Fruit fly (Drosophila melanogaster) whole organism, embryonic: Measurements from ENCODE around the gene numb.

Experiments
- Blimp-1 ChIP-seq: fragments of 200-800 bp; sonication (Bioruptor generic); optimal IDR thresholded peaks from 3 replicates; lab custom pipeline; 2018; ENCODE audit warnings: missing biosample characterization, missing genetic modification characterization, mild to moderate bottlenecking, moderate library complexity, missing genetic modification reagents
- CG12942 ChIP-seq: fragments of 200-800 bp; sonication (Bioruptor generic); optimal IDR thresholded peaks from 3 replicates; lab custom pipeline; 2016; ENCODE audit warnings: missing biosample characterization, missing genetic modification characterization
- CG15269 ChIP-seq: fragments of 200-800 bp; sonication (Bioruptor generic); optimal IDR thresholded peaks from 2 replicates; lab custom pipeline; 2018; ENCODE audit warnings: missing biosample characterization, mild to moderate bottlenecking, missing genetic modification characterization, moderate library complexity
- CG2889 ChIP-seq: fragments of 200-800 bp; sonication (Bioruptor generic); IDR thresholded peaks from 3 replicates; pipeline ENCODE4 v1.3.6; 2022; ENCODE audit warnings: missing biosample characterization, missing genetic modification characterization
- CG31224 ChIP-seq: fragments of 200-800 bp; sonication (Bioruptor generic); IDR thresholded peaks from 2 replicates; pipeline ENCODE4 v1.3.6; 2022; ENCODE audit warnings: missing biosample characterization, missing genetic modification characterization
- CG9876 ChIP-seq: fragments of 200-800 bp; sonication (Bioruptor generic); optimal IDR thresholded peaks from 2 replicates; lab custom pipeline; 2016; ENCODE audit warnings: missing biosample characterization, missing genetic modification characterization
- fru ChIP-seq: fragments of >200 bp; optimal IDR thresholded peaks from 2 replicates; lab custom pipeline; 2017
- h ChIP-seq: fragments of >200 bp; optimal IDR thresholded peaks from 2 replicates; lab custom pipeline; 2017
- stc ChIP-seq: fragments of 200-800 bp; sonication (Bioruptor generic); IDR thresholded peaks from 2 replicates; pipeline ENCODE4 v1.3.6; 2022; ENCODE audit warnings: missing biosample characterization, missing genetic modification characterization
- yki ChIP-seq: fragments of >200 bp; optimal IDR thresholded peaks from 3 replicates; lab custom pipeline; 2018

dm6 chr2L:9467392-9467791 lies 30.1 kb downstream of the numb start:
- TF ChIP-seq Blimp-1 (no peak), h (lab: Kevin White, UChicago) (no peak), CG15269 (tag; lab: Kevin White, UChicago) (no peak), fru (lab: Kevin White, UChicago) (no peak), stc (GFP tag; lab: Robert Waterston, UW) (no peak), CG9876 (no peak), yki (lab: Kevin White, UChicago) (no peak), CG31224 (GFP tag; lab: Robert Waterston, UW) (no peak), CG12942 (no peak), CG2889 (GFP tag; lab: Robert Waterston, UW) (no peak)
